Fruit fly (Drosophila melanogaster) whole organism, larva: ENCODE data around the gene Drsl2.

Source experiments
- noc ChIP-seq: fragments of 200-800 bp; sonication (Bioruptor generic); optimal IDR thresholded peaks from 3 replicates; lab custom pipeline; 2019; ENCODE audit warnings: missing biosample characterization, mild to moderate bottlenecking, missing genetic modification characterization, moderate library complexity

Drsl2 gene

DNA sequence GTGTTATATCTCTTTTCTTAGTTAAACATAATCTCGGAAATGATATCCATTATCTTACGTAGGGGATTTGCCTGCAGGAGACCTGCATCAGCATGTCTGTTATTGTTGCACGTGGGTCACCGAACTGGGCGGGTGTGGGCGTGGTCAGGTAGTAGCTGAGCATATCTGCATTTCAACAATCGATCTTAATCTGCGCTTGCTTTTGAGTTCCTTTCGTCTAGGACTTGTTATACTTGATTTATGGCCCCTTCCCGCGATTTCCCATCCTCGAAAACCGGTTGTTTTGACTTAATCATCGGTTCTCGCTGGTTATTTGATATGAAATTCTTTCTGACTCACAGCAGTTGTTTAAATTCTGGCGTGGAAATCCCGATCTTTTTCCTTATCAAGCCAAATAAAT lies 9.4 kb upstream of the Drsl2 start:
- TF ChIP-seq noc: no peak

DNA sequence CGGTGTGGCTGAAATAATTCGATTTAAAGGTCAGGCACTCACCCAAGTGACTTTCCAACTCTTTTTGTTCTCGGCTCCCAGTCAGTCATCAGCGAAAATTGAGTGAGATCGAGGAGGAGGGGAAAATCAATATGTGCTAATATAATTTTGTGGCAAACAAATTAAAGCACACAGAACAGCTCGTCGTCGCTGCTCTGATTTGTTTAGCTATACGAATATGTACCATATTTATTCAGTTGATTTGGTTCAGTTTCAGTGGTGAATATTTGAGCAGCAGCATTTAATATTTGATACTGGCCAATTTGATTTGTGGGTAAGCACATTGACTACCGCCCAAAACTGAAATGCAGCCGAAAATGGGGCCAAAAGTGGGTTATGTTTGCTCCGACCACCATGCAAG lies 8.7 kb upstream of the Drsl2 start:
- no peak for TF ChIP-seq noc

DNA sequence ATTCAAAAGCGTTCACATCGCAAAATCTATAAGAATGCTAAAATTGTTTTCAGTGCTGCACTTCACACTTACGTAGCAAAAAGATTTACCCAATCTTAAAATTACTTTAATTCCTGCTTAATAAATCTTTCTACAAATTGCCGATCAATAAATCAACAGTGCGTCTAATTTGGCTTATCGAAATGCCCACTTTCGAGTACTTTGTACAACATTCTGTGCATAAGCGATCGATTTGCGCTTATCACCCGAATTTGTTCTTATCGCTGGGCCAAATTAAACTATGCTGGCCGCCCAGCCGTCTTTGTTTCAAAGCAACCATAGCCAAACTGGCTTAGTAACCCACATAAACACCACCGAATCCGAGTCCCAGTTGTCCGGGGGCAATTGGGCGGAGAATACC lies 7.6 kb upstream of the Drsl2 start:
- TF ChIP-seq noc: peak; percentile 83

DNA sequence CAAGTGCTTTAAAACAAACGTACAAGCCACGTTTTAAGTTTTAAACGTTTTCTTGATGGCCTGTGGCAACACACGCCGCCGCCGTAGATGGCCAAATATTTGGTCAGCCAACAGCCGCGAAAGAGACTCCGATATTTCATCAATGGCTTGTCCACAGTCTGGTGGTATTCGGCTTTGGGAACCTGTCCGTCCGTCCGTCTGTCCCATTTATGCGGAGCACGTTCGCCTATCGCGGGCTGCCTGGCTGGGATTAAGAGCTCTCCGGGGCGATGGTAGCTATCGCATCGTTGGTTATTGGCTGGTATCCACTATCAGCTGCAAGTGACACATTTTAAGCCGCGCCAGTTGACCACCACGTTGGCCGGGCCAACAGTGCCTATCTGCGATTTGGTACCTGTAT lies 6.6 kb upstream of the Drsl2 start:
- no peak for TF ChIP-seq noc

DNA sequence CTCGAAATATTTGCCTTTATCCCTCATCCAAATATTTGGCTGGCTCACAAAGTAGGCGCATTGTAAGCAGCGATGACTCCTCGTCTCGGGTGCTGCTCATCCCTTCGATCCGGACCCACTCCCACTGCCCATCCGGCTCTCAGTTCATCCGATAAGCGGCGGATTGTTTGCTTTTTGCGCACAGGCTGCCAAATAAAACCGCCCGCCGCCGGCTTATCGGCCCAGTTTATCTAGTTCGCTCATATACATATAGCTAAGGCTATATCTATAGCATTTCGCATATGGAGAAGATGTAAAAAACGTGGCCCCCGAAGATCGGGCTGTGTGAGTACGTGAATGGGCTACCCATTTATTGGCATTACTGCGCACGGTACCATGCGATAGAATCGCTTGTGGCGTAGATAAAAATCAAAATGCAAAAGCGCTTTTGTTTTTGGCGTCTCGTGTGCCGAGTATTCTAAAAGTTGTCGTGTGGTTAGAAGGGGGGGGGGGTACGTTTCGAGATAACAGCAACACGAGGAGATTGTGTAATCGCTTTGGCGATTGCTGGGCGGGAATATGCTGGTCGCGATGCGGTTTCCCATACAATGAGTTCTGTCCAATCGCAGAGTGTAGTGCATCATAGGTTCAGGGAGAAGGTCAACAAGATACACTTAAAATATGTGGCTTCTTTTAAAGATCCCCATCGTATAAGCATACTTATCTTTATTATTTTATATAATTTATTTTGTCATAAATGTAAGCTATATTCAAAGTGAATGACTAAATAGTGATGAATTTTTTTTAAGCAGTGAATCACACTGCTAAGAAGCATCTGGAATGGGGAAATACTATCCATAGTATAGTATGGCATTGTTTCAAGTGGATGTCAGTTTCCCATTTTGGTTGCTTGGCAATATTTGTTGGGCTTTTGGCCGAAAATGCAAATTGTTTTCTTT lies 5.2 kb upstream of the Drsl2 start:
- TF ChIP-seq noc: peak; percentile 49

DNA sequence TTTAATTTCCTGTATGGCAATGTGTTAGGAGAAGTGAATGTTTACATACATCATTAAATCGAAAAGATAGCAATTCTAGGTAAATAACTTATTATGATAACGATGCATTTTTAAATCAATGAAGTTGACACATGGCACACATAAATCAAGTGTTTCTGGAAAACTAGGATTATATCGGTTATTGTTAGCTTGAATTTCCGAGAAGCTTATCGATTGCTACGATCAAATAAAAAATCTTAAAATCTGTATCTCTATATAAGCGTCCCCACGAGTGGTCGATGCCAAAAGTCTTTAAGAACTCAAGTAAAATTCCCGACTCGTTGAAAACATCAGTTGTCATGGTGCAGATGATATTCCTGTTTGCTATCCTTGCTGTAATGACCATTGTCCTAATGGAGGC lies 547 bp downstream of the Drsl2 start, which contains the start of gene Drsl3:
Gene Drsl3 (plus strand): TSS at position 301 of the 400 bp plus-strand sequence.
- no peak for TF ChIP-seq noc

DNA sequence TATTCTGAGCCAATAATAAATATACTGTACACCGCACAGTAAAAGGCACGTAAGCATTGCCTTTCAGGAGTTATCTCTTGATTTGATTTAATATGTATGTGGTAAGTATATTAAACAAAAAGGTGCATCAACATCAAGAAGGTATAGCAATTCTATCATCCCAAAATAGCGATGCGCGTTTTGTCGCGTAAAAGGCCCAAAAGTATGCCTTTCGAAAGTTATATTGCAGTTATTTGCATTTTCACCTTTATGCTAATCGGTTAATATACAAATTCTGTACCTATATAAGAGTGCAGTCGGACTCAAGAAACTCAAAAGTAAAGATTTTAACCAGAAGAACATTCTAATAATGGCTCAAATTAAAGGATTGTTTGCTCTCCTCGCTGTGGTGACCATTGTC lies 1.1 kb downstream of the Drsl2 start, which contains the start of gene Drsl4:
Gene Drsl4 (plus strand): TSS at position 333 of the 400 bp plus-strand sequence.
- TF ChIP-seq noc: no peak

DNA sequence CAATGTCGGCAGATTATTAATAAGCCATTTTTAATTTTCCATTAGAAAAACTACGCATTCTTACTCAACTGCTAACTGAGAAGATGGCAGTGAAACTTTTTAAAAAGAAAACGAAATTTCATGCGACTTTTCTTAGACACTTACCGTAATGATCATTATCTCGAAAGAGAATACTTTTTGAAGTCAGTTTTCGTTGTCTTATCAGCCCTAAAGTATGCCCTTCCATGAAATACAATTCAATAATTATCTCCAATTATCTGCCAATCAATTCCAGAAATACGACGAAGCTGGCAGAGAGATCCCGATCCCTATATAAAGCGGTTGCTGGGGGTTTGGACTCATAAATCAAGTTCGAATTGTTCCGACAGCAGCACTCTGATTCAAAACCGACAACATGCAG lies 2.3 kb downstream of the Drsl2 start, which contains the start of gene Drsl5:
Gene Drsl5 (plus strand): TSS at position 341 of the 400 bp plus-strand sequence.
- TF ChIP-seq noc: no peak

DNA sequence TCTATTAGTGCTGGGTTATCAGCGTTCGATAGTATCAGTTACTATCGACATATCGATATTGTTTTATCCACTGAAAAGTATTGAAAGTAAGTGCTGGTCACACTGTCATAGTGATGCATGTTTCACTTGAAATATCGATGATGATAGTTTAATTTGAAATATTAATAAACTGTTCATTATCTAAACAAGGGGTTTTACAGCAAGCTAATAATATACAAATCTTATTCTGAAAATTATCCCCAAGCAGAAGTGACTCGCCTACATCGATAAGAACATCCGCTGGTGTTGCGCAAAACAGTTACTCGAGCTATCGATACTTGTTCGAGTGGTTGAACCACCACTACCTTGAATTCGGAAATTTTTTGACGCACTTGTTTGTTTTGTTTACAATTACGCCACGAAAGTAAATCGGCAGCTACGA lies 5.1 kb downstream of the Drsl2 start, which contains the start of the genes PIG-C, CG12016 and Dpm2:
Gene PIG-C (minus strand): TSS at position 10 of the 421 bp plus-strand sequence.
Gene CG12016 (plus strand): TSS at position 333 of the 421 bp plus-strand sequence.
Gene Dpm2 (plus strand): TSS at position 333 of the 421 bp plus-strand sequence.
- peak; percentile 16 for TF ChIP-seq noc

DNA sequence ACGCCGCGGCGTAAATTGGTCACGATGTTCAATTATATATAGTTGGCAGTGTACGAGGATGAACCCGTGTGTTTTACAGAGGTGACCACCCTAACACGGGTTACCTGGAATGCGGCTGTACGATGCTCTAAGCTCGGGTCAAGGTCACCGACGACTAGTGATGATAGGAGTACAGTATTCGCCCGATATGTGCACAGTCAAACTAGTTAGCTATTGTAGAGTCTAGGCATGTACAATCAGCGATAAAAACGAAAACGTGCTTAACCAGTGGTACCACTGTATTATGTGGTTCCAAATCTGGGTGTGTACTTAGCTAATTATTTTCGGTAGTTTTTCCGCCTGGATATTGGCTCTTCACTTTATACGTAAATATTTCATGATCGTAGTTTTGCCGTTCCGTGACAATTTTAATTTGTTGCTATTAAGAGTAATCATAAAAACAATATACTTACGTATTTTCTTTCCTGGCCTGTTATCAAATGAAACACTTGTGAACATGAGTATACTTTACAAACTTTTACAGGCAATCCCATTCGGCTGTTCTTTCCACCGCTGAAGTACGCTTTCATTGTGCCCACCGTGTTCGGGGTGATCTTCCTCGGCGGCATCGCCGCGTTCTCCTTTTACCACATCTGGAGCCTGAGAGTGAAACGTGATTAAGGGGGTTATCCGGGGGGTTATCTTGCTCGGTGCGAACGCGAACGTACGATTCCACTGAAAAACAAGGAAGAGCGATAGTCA lies 6.0 kb downstream of the Drsl2 start:
- peak; percentile 69 for TF ChIP-seq noc

DNA sequence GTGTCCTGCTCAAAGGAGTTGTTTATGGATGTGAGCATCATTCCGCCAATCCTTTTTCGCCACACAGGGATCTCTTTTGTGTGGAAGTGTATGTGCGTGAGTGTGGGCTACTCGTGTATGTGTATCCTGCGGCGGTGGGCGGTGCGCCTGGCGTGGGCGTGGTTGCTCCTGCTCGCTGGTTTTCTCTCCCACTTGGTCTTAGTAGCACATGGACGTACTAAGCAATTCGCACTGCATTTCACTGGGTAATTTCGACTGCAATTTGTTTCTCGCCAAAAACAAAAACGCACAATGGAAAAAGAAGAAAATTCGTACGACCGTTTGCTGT lies 11.4 kb downstream of the Drsl2 start:
- TF ChIP-seq noc: no peak

DNA sequence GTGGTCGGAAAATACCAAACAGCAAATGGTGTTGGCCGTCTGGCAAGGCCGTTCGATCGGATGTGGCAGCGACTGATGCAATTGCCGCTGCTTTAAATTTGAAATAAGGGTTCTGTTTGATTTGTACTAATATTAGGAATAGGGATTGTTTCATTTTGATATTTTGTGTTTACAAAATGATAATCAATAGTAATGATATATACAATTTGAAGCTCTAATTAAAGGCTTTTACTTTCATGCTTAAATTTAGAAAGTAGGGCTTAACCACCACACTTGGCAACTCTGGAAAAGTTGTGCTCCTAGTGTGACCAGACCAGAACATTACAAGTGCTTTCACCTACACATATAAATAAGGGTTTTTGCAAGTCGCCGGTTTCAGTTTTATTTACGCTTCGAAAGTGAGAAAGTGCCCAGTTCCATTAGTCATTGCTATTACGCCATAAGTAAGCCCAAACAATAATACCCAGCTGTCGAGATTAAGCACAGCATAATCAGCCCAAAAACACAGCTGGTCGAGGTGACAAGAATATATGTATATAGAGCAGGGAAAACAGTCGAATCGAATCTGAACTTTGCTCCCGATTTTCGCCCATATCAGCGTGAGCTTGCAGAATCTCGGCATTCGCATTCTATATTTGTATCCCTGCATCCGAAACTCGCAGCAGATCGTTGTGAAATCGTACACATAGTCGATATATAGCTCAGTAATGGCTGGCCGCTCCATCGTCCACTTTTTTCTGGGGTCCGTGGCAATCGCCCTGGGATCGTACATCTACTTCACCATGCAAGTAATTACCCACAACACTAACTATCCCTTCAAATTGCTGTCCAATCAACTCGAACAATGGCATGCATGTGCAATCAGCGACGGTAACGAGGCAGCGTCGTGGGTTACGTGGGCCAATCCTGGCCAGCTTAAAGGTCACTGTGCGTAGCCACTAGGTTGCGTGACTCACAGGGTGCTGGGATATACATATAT lies 12.1 kb downstream of the Drsl2 start, which contains the start of gene Gtpx:
Gene Gtpx (plus strand): TSS at position 341 of the 979 bp plus-strand sequence.
- TF ChIP-seq noc: peak; percentile 30

DNA sequence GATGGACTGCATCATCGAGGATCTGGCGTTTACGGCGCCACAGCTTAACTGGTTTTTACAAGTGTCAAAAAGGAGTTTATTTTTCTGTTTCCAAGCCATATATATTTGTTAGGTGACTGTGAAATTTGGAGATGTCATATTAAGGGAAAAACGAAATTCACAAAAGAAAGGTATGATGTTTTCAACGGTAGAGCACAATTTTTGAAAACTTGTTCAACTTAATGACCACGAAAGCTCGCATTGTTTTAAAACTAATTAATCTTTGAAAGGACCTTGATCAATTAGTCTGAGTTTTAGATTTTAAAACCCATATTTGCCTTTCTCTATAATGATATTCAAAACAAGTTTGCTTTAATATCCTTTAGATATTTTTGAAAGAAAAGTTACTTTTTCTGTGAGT lies 14.6 kb downstream of the Drsl2 start, which contains the start of gene Strip:
Gene Strip (minus strand): TSS at position 101 of the 400 bp plus-strand sequence.
- TF ChIP-seq noc: no peak

DNA sequence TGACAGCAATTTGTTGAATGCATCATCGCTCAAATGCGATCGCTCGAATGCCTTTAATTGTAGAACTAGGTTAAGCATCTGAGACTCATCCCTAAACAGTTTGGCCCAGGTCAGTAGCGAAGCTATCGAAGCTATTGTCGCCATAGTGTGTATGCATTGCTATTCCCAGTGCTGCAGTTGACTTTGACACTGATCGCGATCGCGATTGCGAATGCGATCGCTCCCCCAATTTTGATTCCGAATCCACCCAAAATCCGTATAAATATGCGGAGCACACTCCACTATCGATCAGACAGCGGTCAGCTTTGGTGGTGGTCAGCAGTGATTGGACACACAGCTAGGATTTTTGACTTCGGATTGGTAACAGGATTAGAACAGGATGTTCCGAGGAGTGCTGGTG lies 15.6 kb downstream of the Drsl2 start, which contains the start of gene CG14961:
Gene CG14961 (plus strand): TSS at position 301 of the 400 bp plus-strand sequence.
- no peak for TF ChIP-seq noc

DNA sequence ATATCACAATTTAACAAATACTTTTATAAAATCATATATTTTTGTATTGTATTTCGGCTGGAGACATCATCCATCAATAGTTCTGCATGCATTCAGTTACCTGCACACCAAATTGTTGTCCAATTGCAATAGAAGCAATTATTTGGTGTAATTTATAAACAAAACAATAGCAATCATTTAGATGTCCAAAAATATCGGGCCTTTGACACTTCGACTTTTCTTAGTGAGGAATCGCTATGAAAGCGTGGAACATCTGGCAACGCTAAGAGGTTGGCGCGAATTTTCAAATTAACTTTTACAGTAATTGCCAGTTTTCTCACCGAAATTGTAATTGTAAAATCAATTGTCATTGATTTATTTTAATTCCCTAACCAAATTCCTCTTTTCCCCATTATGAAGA lies 20.6 kb downstream of the Drsl2 start, which contains the start of gene CG14969:
Gene CG14969 (minus strand): TSS at position 195 of the 400 bp plus-strand sequence.
- TF ChIP-seq noc: no peak

DNA sequence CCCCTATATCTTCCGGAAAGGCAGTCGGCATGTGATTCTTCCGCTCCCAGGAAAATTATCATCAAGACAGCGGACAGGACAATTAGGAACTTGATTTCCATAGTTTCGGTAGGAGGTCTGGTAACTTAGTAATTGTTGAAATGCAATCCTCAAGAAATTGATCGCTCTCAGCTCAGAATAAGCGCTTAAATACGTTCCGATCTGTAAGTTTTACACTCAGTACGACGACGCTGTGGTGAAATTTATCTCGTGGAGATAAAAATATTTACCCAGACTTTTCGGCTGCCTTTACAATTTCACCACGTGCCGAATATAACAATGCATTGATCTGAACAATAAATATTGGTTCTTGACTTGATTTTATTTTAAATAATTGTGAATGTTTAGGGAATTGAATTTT lies 21.5 kb downstream of the Drsl2 start, which contains the start of gene Drsl1:
Gene Drsl1 (minus strand): TSS at position 101 of the 400 bp plus-strand sequence.
- TF ChIP-seq noc: no peak
